Worm (Caenorhabditis elegans): Measurements from ENCODE around the gene htz-1.

The htz-1 gene

ce11 chrIV:4445711-4446290 is at the start of gene htz-1, which contains the start of gene wapl-1:
htz-1 (plus strand) TSS chrIV:4446216.
wapl-1 (minus strand) TSS chrIV:4445740.
- TF ChIP-seq arid-1 (GFP tag; conservative IDR thresholded peaks at IDR 0.05) (peak; percentile 87), lir-3 (tag; optimal IDR thresholded peaks at IDR 0.05) (no peak), duxl-1 (tag; optimal IDR thresholded peaks at IDR 0.05; ENCODE audit: poor library complexity) (peak; percentile 87), lsy-2 (tag; optimal IDR thresholded peaks at IDR 0.05) (peak; percentile 98 to 99), ceh-44 (GFP tag; IDR thresholded peaks at IDR 0.05) (peak; percentile 39; the same call in 1 of the 2 replicates), lin-1 (GFP tag; IDR thresholded peaks at IDR 0.05) (peak; percentile 48; the same call in 1 of the 2 replicates), ztf-11 (tag; optimal IDR thresholded peaks at IDR 0.05) (no peak), dmd-6 (GFP tag; IDR thresholded peaks at IDR 0.05) (peak; percentile 92), madf-9 (GFP tag; conservative IDR thresholded peaks at IDR 0.05) (peak; percentile 77), vab-7 (GFP tag; IDR thresholded peaks at IDR 0.05) (peak; percentile 52; the same call in 1 of the 2 replicates), dpl-1 (GFP tag; optimal IDR thresholded peaks at IDR 0.05) (peak; percentile 98), php-3 (GFP tag; IDR thresholded peaks at IDR 0.05) (no peak; the same call in 1 of the 2 replicates), ces-1 (GFP tag; optimal IDR thresholded peaks at IDR 0.05) (peak; percentile 59), attf-4 (tag; optimal IDR thresholded peaks at IDR 0.05) (no peak), zfp-2 (tag; optimal IDR thresholded peaks at IDR 0.05) (peak; percentile 97), daf-16 (GFP tag; optimal IDR thresholded peaks at IDR 0.05) (peak in 1 of 2 experiments; percentile 72), daf-16 (tag; optimal IDR thresholded peaks at IDR 0.05) (peak; percentile 74), fos-1 (tag; optimal IDR thresholded peaks at IDR 0.05) (no peak), F49E8.2 (tag; optimal IDR thresholded peaks at IDR 0.05; ENCODE audit: borderline replicate concordance) (peak; percentile 38), nhr-111 (GFP tag; optimal IDR thresholded peaks at IDR 0.05) (no peak), gei-8 (GFP tag; optimal IDR thresholded peaks at IDR 0.05) (peak; percentile 31), D1046.2 (GFP tag; IDR thresholded peaks at IDR 0.05) (peak; percentile 83; the same call in 1 of the 2 replicates), egl-27 (tag; optimal IDR thresholded peaks at IDR 0.05) (no peak), nhr-76 (tag; optimal IDR thresholded peaks at IDR 0.05) (no peak), lin-13 (GFP tag; optimal IDR thresholded peaks at IDR 0.05) (peak; percentile 95), dmd-8 (GFP tag; IDR thresholded peaks at IDR 0.05) (no peak), lin-39 (tag; optimal IDR thresholded peaks at IDR 0.05) (no peak), tag-97 (GFP tag; IDR thresholded peaks at IDR 0.05) (no peak), rbr-2 (tag; optimal IDR thresholded peaks at IDR 0.05) (peak; percentile 94), hlh-11 (tag; optimal IDR thresholded peaks at IDR 0.05) (peak; percentile 92), F10B5.3 (tag; optimal IDR thresholded peaks at IDR 0.05) (peak; percentile 67), hmg-1.1 (GFP tag; IDR thresholded peaks at IDR 0.05) (peak; percentile 88), Y5F2A.4 (GFP tag; optimal IDR thresholded peaks at IDR 0.05) (no peak), lim-7 (GFP tag; IDR thresholded peaks at IDR 0.05) (no peak), saeg-2 (GFP tag; IDR thresholded peaks at IDR 0.05) (peak; percentile 88), madf-5 (GFP tag; IDR thresholded peaks at IDR 0.05) (no peak), egl-43 (GFP tag; IDR thresholded peaks at IDR 0.05) (peak; percentile 85), lin-29 (GFP tag; IDR thresholded peaks at IDR 0.05) (peak; percentile 71), nhr-10 (tag; optimal IDR thresholded peaks at IDR 0.05) (no peak), nhr-77 (tag; optimal IDR thresholded peaks at IDR 0.05) (peak; percentile 91), ztf-7 (tag; optimal IDR thresholded peaks at IDR 0.05) (no peak), unc-39 (tag; optimal IDR thresholded peaks at IDR 0.05) (no peak), nhr-6 (tag; optimal IDR thresholded peaks at IDR 0.05) (peak; percentile 97), nhr-41 (GFP tag; IDR thresholded peaks at IDR 0.05) (no peak), ZK337.2 (GFP tag; IDR thresholded peaks at IDR 0.05) (no peak), zag-1 (tag; optimal IDR thresholded peaks at IDR 0.05) (no peak), snpc-1.2 (GFP tag; IDR thresholded peaks at IDR 0.05) (peak; percentile 72), zfp-3 (GFP tag; conservative IDR thresholded peaks at IDR 0.05) (peak; percentile 80), unc-130 (GFP tag; optimal IDR thresholded peaks at IDR 0.05) (peak; percentile 84), dve-1 (tag; optimal IDR thresholded peaks at IDR 0.05; ENCODE audit: insufficient read depth) (peak; percentile 98), pqm-1 (tag; optimal IDR thresholded peaks at IDR 0.05) (no peak)

All from whole organism, L4 larva.